Worm (Caenorhabditis elegans) whole organism, late embryonic: ENCODE results near the gene F21A3.4.

Experiments
- ahr-1 ChIP-seq: sonication (generic microtip); optimal IDR thresholded peaks from 2 replicates; lab custom pipeline; 2016; ENCODE audit warnings: missing genetic modification characterization, missing compliant biosample characterization
- ama-1 ChIP-seq: fragments of 150-350 bp; optimal IDR thresholded peaks from 2 replicates; lab custom pipeline; 2014
- ets-4 ChIP-seq: sonication (generic microtip); optimal IDR thresholded peaks from 2 replicates; lab custom pipeline; 2016; ENCODE audit warnings: missing genetic modification characterization, missing compliant biosample characterization
- fkh-6 ChIP-seq: sonication (generic microtip); optimal IDR thresholded peaks from 2 replicates; lab custom pipeline; 2016; ENCODE audit warnings: missing genetic modification characterization, missing compliant biosample characterization
- odd-2 ChIP-seq: sonication (generic microtip); optimal IDR thresholded peaks from 2 replicates; lab custom pipeline; 2017; ENCODE audit warnings: antibody characterized with exemption, mild to moderate bottlenecking, missing genetic modification characterization, missing compliant biosample characterization
- pax-1 ChIP-seq: fragments of 150-350 bp; optimal IDR thresholded peaks from 2 replicates; lab custom pipeline; 2014; ENCODE audit warnings: missing biosample characterization, missing genetic modification characterization
- pqm-1 ChIP-seq: sonication (generic microtip); optimal IDR thresholded peaks from 2 replicates; lab custom pipeline; 2016; ENCODE audit warnings: missing genetic modification characterization, missing compliant biosample characterization
- ref-2 ChIP-seq: sonication (generic microtip); optimal IDR thresholded peaks from 2 replicates; lab custom pipeline; 2016; ENCODE audit warnings: missing genetic modification characterization, missing compliant biosample characterization
- unc-42 ChIP-seq: sonication (generic microtip); optimal IDR thresholded peaks from 2 replicates; lab custom pipeline; 2016; ENCODE audit warnings: missing genotype, missing genetic modification characterization, missing compliant biosample characterization
- unc-55 ChIP-seq: sonication (generic microtip); optimal IDR thresholded peaks from 2 replicates; lab custom pipeline; 2017; ENCODE audit warnings: missing biosample characterization, missing genetic modification reagents, missing genetic modification characterization

- TF ChIP-seq ets-4 (no peak), pqm-1 (no peak), unc-42 (tag; lab: Kevin White, UChicago) (no peak), fkh-6 (tag; lab: Kevin White, UChicago) (no peak), pax-1 (tag; lab: Kevin White, UChicago) (no peak), unc-55 (GFP tag; lab: Kevin White, UChicago) (no peak), ref-2 (no peak), odd-2 (tag; lab: Kevin White, UChicago) (no peak), ama-1 (lab: Kevin White, UChicago) (no peak), ahr-1 (tag; lab: Kevin White, UChicago) (no peak)
Observed at ce11 chrV:15521920-15522319, 14.5 kb upstream of the F21A3.4 start, which contains the start of gene lgc-31.
